Fruit fly (Drosophila melanogaster): ENCODE measurements around the gene mtgo.

The mtgo gene

dm6 chr2L:16536501-16536900 is 8.3 kb upstream of the mtgo start:
- TF ChIP-seq tj (GFP tag; optimal IDR thresholded peaks at IDR 0.05) (peak; percentile 62), ovo (GFP tag; optimal IDR thresholded peaks at IDR 0.05) (peak; percentile 49), pad (GFP tag; optimal IDR thresholded peaks at IDR 0.05) (peak; percentile 98), CG11617 (GFP tag; optimal IDR thresholded peaks at IDR 0.05) (no peak)

- TF ChIP-seq tj (GFP tag; optimal IDR thresholded peaks at IDR 0.05) (no peak), Crg-1 (GFP tag; optimal IDR thresholded peaks at IDR 0.05) (no peak), CG7101 (tag; optimal IDR thresholded peaks at IDR 0.05) (peak; percentile 48), cic (GFP tag; optimal IDR thresholded peaks at IDR 0.05) (no peak), kay (GFP tag; ENCODE audit: borderline replicate concordance) (no peak), ovo (GFP tag; optimal IDR thresholded peaks at IDR 0.05) (no peak), CG5204 (GFP tag; optimal IDR thresholded peaks at IDR 0.05) (no peak), Clk (GFP tag; optimal IDR thresholded peaks at IDR 0.05) (no peak), bab1 (GFP tag; optimal IDR thresholded peaks at IDR 0.05) (peak; percentile 71), CG14711 (tag; optimal IDR thresholded peaks at IDR 0.05) (peak; percentile 66)
These were observed 7.8 kb upstream of the mtgo start for dm6 chr2L:16537049-16537459.

- no peak for TF ChIP-seq cic (GFP tag; optimal IDR thresholded peaks at IDR 0.05)
- no peak for TF ChIP-seq Mnt (GFP tag; optimal IDR thresholded peaks at IDR 0.05)
- no peak for TF ChIP-seq Hr96 (GFP tag; optimal IDR thresholded peaks at IDR 0.05)
- TF ChIP-seq CG14711 (tag; optimal IDR thresholded peaks at IDR 0.05) = peak; percentile 8
- TF ChIP-seq bab1 (GFP tag; optimal IDR thresholded peaks at IDR 0.05) = no peak
- TF ChIP-seq tj (GFP tag; optimal IDR thresholded peaks at IDR 0.05) = peak; percentile 79
- no peak for TF ChIP-seq CG5204 (GFP tag; optimal IDR thresholded peaks at IDR 0.05)
- TF ChIP-seq ovo (GFP tag; optimal IDR thresholded peaks at IDR 0.05) = no peak
- peak; percentile 30 for TF ChIP-seq pad (GFP tag; optimal IDR thresholded peaks at IDR 0.05)
- TF ChIP-seq toe (GFP tag; optimal IDR thresholded peaks at IDR 0.05) = no peak
- no peak for TF ChIP-seq Clk (GFP tag; optimal IDR thresholded peaks at IDR 0.05)
- no peak for TF ChIP-seq CG12768 (GFP tag; optimal IDR thresholded peaks at IDR 0.05)
- no peak for TF ChIP-seq CG33017 (tag; optimal IDR thresholded peaks at IDR 0.05)
- TF ChIP-seq kay (GFP tag; ENCODE audit: borderline replicate concordance) = peak; percentile 3
- TF ChIP-seq Crg-1 (GFP tag; optimal IDR thresholded peaks at IDR 0.05) = no peak
These were observed 6.7 kb upstream of the mtgo start for dm6 chr2L:16538134-16538533.

- TF ChIP-seq CG12768 (GFP tag; optimal IDR thresholded peaks at IDR 0.05) = no peak
- TF ChIP-seq pad (GFP tag; optimal IDR thresholded peaks at IDR 0.05) = peak; percentile 93
- peak; percentile 98 for TF ChIP-seq tj (GFP tag; optimal IDR thresholded peaks at IDR 0.05)
These were observed 5.9 kb upstream of the mtgo start for dm6 chr2L:16538931-16539330.

dm6 chr2L:16540773-16541172 is 4.0 kb upstream of the mtgo start:
- TF ChIP-seq cnc (optimal IDR thresholded peaks at IDR 0.05) (no peak), cic (GFP tag; optimal IDR thresholded peaks at IDR 0.05) (no peak), CG5204 (GFP tag; optimal IDR thresholded peaks at IDR 0.05) (no peak), bab1 (GFP tag; optimal IDR thresholded peaks at IDR 0.05) (no peak), Crg-1 (GFP tag; optimal IDR thresholded peaks at IDR 0.05) (no peak), kay (GFP tag; ENCODE audit: borderline replicate concordance) (no peak), Clk (GFP tag; optimal IDR thresholded peaks at IDR 0.05) (no peak), Mnt (GFP tag; optimal IDR thresholded peaks at IDR 0.05) (no peak), CG7101 (tag; optimal IDR thresholded peaks at IDR 0.05) (no peak)

dm6 chr2L:16541318-16541717 is 3.5 kb upstream of the mtgo start:
- TF ChIP-seq toe (GFP tag; optimal IDR thresholded peaks at IDR 0.05) (no peak), kay (GFP tag; ENCODE audit: borderline replicate concordance) (no peak), CG5204 (GFP tag; optimal IDR thresholded peaks at IDR 0.05) (no peak), CG11617 (GFP tag; optimal IDR thresholded peaks at IDR 0.05) (no peak), ovo (GFP tag; optimal IDR thresholded peaks at IDR 0.05) (no peak), pad (GFP tag; optimal IDR thresholded peaks at IDR 0.05) (no peak), CG12768 (GFP tag; optimal IDR thresholded peaks at IDR 0.05) (no peak), CG1620 (GFP tag; optimal IDR thresholded peaks at IDR 0.05) (no peak), tj (GFP tag; optimal IDR thresholded peaks at IDR 0.05) (no peak), cic (GFP tag; optimal IDR thresholded peaks at IDR 0.05) (no peak), CG14711 (tag; optimal IDR thresholded peaks at IDR 0.05) (no peak), CG7045 (GFP tag; optimal IDR thresholded peaks at IDR 0.05) (no peak), CG7101 (tag; optimal IDR thresholded peaks at IDR 0.05) (no peak), CG33017 (tag; optimal IDR thresholded peaks at IDR 0.05) (no peak), Mnt (GFP tag; optimal IDR thresholded peaks at IDR 0.05) (no peak), cnc (optimal IDR thresholded peaks at IDR 0.05) (no peak), Hr96 (GFP tag; optimal IDR thresholded peaks at IDR 0.05) (no peak)

- TF ChIP-seq Crg-1 (GFP tag; optimal IDR thresholded peaks at IDR 0.05) (no peak), ovo (GFP tag; optimal IDR thresholded peaks at IDR 0.05) (no peak), cnc (optimal IDR thresholded peaks at IDR 0.05) (no peak), CG7101 (tag; optimal IDR thresholded peaks at IDR 0.05) (no peak), Hr96 (GFP tag; optimal IDR thresholded peaks at IDR 0.05) (no peak), kay (GFP tag; ENCODE audit: borderline replicate concordance) (no peak), Mnt (GFP tag; optimal IDR thresholded peaks at IDR 0.05) (no peak), CG11617 (GFP tag; optimal IDR thresholded peaks at IDR 0.05) (no peak), Clk (GFP tag; optimal IDR thresholded peaks at IDR 0.05) (no peak), bab1 (GFP tag; optimal IDR thresholded peaks at IDR 0.05) (no peak), CG14711 (tag; optimal IDR thresholded peaks at IDR 0.05) (no peak), pad (GFP tag; optimal IDR thresholded peaks at IDR 0.05) (no peak), CG12768 (GFP tag; optimal IDR thresholded peaks at IDR 0.05) (no peak), CG1620 (GFP tag; optimal IDR thresholded peaks at IDR 0.05) (no peak), CG5204 (GFP tag; optimal IDR thresholded peaks at IDR 0.05) (no peak), cic (GFP tag; optimal IDR thresholded peaks at IDR 0.05) (no peak)
These were observed 3.1 kb upstream of the mtgo start for dm6 chr2L:16541733-16542132.
